Worm (Caenorhabditis elegans): Measurements from ENCODE around the gene ugt-54.
A peak's percentile ranks its signal among the peaks of the same experiment; 100 is the strongest.

Gene ugt-54

DNA sequence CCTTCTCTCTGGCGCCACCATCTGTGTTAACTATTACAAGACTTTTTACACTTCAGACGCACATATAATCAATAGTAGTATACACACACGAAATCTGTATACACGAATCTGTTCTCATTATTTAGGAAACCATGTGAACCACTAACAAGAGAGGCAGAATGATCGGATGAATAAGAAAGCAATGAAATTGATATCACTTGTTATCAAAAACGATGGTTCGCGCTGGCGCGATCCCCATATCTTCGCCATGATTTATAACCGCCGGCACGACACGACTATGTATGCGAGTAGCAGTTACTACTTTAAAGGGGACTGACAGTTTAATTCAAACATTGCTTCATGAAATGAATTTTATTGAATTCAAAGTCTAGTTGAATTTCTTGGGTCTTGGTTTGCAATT is 19.8 kb downstream of the ugt-54 start:
- TF ChIP-seq sma-9 (GFP tag; optimal IDR thresholded peaks at IDR 0.05) (peak; percentile 77), sma-9 (tag; optimal IDR thresholded peaks at IDR 0.05) (no peak), aly-2 (tag; optimal IDR thresholded peaks at IDR 0.05) (no peak), nhr-21 (tag; optimal IDR thresholded peaks at IDR 0.05) (peak; percentile 31)

DNA sequence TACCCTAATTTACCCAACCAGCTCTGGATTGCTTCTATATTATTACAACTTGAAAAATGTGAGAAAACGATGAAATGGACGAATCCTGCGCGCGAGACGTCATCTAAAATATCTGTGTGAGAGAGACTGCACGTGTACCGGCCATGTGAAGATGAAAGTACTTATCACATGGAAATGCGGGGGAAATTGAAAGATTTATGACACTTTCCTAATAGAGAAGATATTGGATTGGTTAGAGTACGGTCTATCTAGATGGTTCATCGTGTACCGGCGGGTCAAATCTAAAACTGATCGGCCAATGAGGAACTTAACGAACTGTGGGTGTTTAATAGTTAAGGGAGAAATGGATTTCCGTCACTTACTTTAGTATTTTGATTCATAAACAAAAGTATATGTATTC is 20.5 kb downstream of the ugt-54 start:
- TF ChIP-seq crh-2 (tag; optimal IDR thresholded peaks at IDR 0.05) (peak; percentile 35), nhr-11 (tag; optimal IDR thresholded peaks at IDR 0.05) (no peak), ama-1 (optimal IDR thresholded peaks at IDR 0.05) (no peak), Y55F3AM.14 (GFP tag; optimal IDR thresholded peaks at IDR 0.05) (peak; percentile 5), nhr-77 (tag; optimal IDR thresholded peaks at IDR 0.05) (no peak), elt-1 (tag; optimal IDR thresholded peaks at IDR 0.05) (no peak), zag-1 (tag; optimal IDR thresholded peaks at IDR 0.05) (no peak), dmd-4 (tag; optimal IDR thresholded peaks at IDR 0.05) (no peak), lin-11 (tag; optimal IDR thresholded peaks at IDR 0.05) (no peak), nhr-129 (tag; optimal IDR thresholded peaks at IDR 0.05) (peak; percentile 4), skn-1 (tag; optimal IDR thresholded peaks at IDR 0.05) (no peak), ztf-11 (tag; optimal IDR thresholded peaks at IDR 0.05) (no peak), elt-3 (tag; optimal IDR thresholded peaks at IDR 0.05) (no peak), unc-39 (tag; optimal IDR thresholded peaks at IDR 0.05) (no peak), lsy-2 (tag; optimal IDR thresholded peaks at IDR 0.05) (peak in 1 of 2 experiments; percentile 43), mbf-1 (tag; optimal IDR thresholded peaks at IDR 0.05) (no peak), aly-2 (tag; optimal IDR thresholded peaks at IDR 0.05) (no peak), nhr-25 (tag; optimal IDR thresholded peaks at IDR 0.05) (peak; percentile 79), alr-1 (tag; optimal IDR thresholded peaks at IDR 0.05) (no peak), nhr-10 (tag; optimal IDR thresholded peaks at IDR 0.05) (no peak), fos-1 (tag; optimal IDR thresholded peaks at IDR 0.05) (peak; percentile 41), ztf-4 (tag; optimal IDR thresholded peaks at IDR 0.05) (no peak), blmp-1 (tag; optimal IDR thresholded peaks at IDR 0.05; ENCODE audit: insufficient read depth) (peak; percentile 84), nhr-6 (tag; optimal IDR thresholded peaks at IDR 0.05) (no peak), peb-1 (tag; optimal IDR thresholded peaks at IDR 0.05) (no peak), gmeb-1 (tag; optimal IDR thresholded peaks at IDR 0.05) (peak; percentile 45), mdl-1 (tag; optimal IDR thresholded peaks at IDR 0.05) (peak; percentile 56 to 80), lin-13 (GFP tag; optimal IDR thresholded peaks at IDR 0.05) (no peak), nhr-237 (tag; optimal IDR thresholded peaks at IDR 0.05) (no peak), sma-9 (GFP tag; optimal IDR thresholded peaks at IDR 0.05) (peak; percentile 98), sma-9 (tag; optimal IDR thresholded peaks at IDR 0.05) (no peak), nhr-12 (tag; optimal IDR thresholded peaks at IDR 0.05) (no peak), ceh-82 (tag; optimal IDR thresholded peaks at IDR 0.05) (no peak), ceh-16 (tag; optimal IDR thresholded peaks at IDR 0.05) (no peak), sma-3 (GFP tag; optimal IDR thresholded peaks at IDR 0.05) (peak; percentile 82), ZK546.5 (tag; optimal IDR thresholded peaks at IDR 0.05) (no peak), ztf-1 (GFP tag; conservative IDR thresholded peaks at IDR 0.05) (no peak), egl-27 (tag; optimal IDR thresholded peaks at IDR 0.05) (peak; percentile 48), nhr-23 (tag; optimal IDR thresholded peaks at IDR 0.05) (no peak), nhr-21 (tag; optimal IDR thresholded peaks at IDR 0.05) (peak; percentile 92), snpc-4 (tag; optimal IDR thresholded peaks at IDR 0.05) (no peak)

DNA sequence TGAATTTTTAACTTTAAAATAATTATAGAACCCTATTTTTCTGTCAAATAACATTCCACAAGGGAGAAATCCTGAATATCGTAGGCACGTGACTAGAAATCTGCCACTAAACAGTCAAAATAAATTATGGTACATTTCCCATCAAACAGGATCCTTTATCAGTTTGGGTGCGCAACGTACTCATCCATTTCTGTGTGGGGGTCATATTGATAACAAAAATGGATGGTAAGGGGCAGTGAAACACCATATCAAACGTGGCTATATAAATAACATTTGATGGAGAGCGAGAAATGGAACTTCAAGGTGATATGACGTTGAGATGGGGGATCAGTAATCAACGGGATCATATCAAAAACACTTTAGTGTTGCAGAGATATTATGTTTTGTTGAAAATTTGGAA is 22.6 kb downstream of the ugt-54 start:
- TF ChIP-seq blmp-1 (tag; optimal IDR thresholded peaks at IDR 0.05; ENCODE audit: insufficient read depth) (peak; percentile 70), egl-27 (tag; optimal IDR thresholded peaks at IDR 0.05) (peak; percentile 4), ztf-4 (tag; optimal IDR thresholded peaks at IDR 0.05) (no peak), nhr-129 (tag; optimal IDR thresholded peaks at IDR 0.05) (peak; percentile 8), nhr-25 (tag; optimal IDR thresholded peaks at IDR 0.05) (peak; percentile 75), sma-3 (GFP tag; optimal IDR thresholded peaks at IDR 0.05) (peak; percentile 31), sma-9 (GFP tag; optimal IDR thresholded peaks at IDR 0.05) (peak; percentile 93), sma-9 (tag; optimal IDR thresholded peaks at IDR 0.05) (no peak), elt-1 (tag; optimal IDR thresholded peaks at IDR 0.05) (no peak), fos-1 (tag; optimal IDR thresholded peaks at IDR 0.05) (peak; percentile 27), lin-13 (GFP tag; optimal IDR thresholded peaks at IDR 0.05) (no peak), nhr-21 (tag; optimal IDR thresholded peaks at IDR 0.05) (peak; percentile 83), crh-2 (tag; optimal IDR thresholded peaks at IDR 0.05) (peak; percentile 54)
